Worm (Caenorhabditis elegans) whole organism, L4 larva: ENCODE measurements around the gene zmp-2.

Experiments
- D1046.2 ChIP-seq: fragments of 200-800 bp; sonication (Bioruptor generic); IDR thresholded peaks from 2 replicates; pipeline ENCODE4 v1.3.6; 2022; ENCODE audit warnings: missing genetic modification characterization, missing compliant biosample characterization
- F10B5.3 ChIP-seq: sonication (generic microtip); optimal IDR thresholded peaks from 2 replicates; lab custom pipeline; 2016; ENCODE audit warnings: mild to moderate bottlenecking, missing genetic modification characterization, missing compliant biosample characterization
- F37D6.2 ChIP-seq: sonication (generic microtip); optimal IDR thresholded peaks from 2 replicates; lab custom pipeline; 2016; ENCODE audit warnings: mild to moderate bottlenecking, missing genetic modification characterization, missing compliant biosample characterization
- Y105C5A.15 ChIP-seq: fragments of 200-800 bp; sonication (Bioruptor generic); IDR thresholded peaks from 2 replicates; pipeline ENCODE4 v1.3.6; 2022; ENCODE audit warnings: missing genetic modification characterization, missing compliant biosample characterization
- aha-1 ChIP-seq: fragments of 150-350 bp; peaks from one replicate; lab custom pipeline; 2014; ENCODE audit warnings: missing biosample characterization, missing genetic modification characterization
- aly-2 ChIP-seq: sonication (generic microtip); optimal IDR thresholded peaks from 2 replicates; lab custom pipeline; 2018; ENCODE audit warnings: missing biosample characterization, missing genetic modification characterization
- ama-1 ChIP-seq: fragments of 150-350 bp; optimal IDR thresholded peaks from 2 replicates; lab custom pipeline; 2014; ENCODE audit warnings: inconsistent platforms, mixed read lengths
- ceh-20 ChIP-seq: fragments of 200-800 bp; sonication (Bioruptor generic); IDR thresholded peaks from 2 replicates; pipeline ENCODE4 v1.3.6; 2022; ENCODE audit warnings: missing genetic modification reagents, missing genetic modification characterization, missing compliant biosample characterization
- ceh-62 ChIP-seq: sonication (generic microtip); optimal IDR thresholded peaks from 2 replicates; lab custom pipeline; 2017; ENCODE audit warnings: missing biosample characterization, missing genetic modification characterization
- ceh-82 ChIP-seq: sonication (generic microtip); optimal IDR thresholded peaks from 2 replicates; lab custom pipeline; 2017; ENCODE audit warnings: missing biosample characterization, missing genetic modification characterization
- daf-12 ChIP-seq: fragments of 150-350 bp; optimal IDR thresholded peaks from 2 replicates; lab custom pipeline; 2014; ENCODE audit warnings: missing biosample characterization, missing genetic modification reagents, missing genetic modification characterization
- daf-16 ChIP-seq, 3 experiments: sonication (generic microtip); optimal IDR thresholded peaks; 2 replicates each; lab custom pipeline; 2016 to 2017; ENCODE audit warnings: missing genetic modification characterization in 3 of 3, missing genetic modification reagents in 3 of 3, mild to moderate bottlenecking in 2 of 3, missing compliant biosample characterization in 2 of 3, missing biosample characterization in 1 of 3, moderate library complexity in 1 of 3
- dmd-8 ChIP-seq: fragments of 200-800 bp; sonication (Bioruptor generic); IDR thresholded peaks from 2 replicates; pipeline ENCODE4 v1.3.6; 2022; ENCODE audit warnings: missing genetic modification characterization, missing compliant biosample characterization
- dmd-9 ChIP-seq: fragments of 200-800 bp; sonication (Bioruptor generic); IDR thresholded peaks from 2 replicates; pipeline ENCODE4 v1.3.6; 2022; ENCODE audit warnings: missing genetic modification reagents, missing genetic modification characterization, missing compliant biosample characterization
- egl-27 ChIP-seq: sonication (generic microtip); optimal IDR thresholded peaks from 3 replicates; lab custom pipeline; 2017; ENCODE audit warnings: missing biosample characterization, missing genetic modification reagents, missing genetic modification characterization
- fos-1 ChIP-seq: fragments of 150-350 bp; optimal IDR thresholded peaks from 2 replicates; lab custom pipeline; 2014; ENCODE audit warnings: missing biosample characterization, missing genetic modification characterization
- gei-8 ChIP-seq: fragments of 200-800 bp; sonication (Bioruptor generic); optimal IDR thresholded peaks from 2 replicates; lab custom pipeline; 2018; ENCODE audit warnings: mild to moderate bottlenecking, missing genetic modification characterization, missing compliant biosample characterization
- hif-1 ChIP-seq, 2 experiments: sonication (generic microtip); optimal IDR thresholded peaks; 2 replicates each; lab custom pipeline; 2016 to 2017; ENCODE audit warnings: missing compliant biosample characterization in 2 of 2, missing genetic modification characterization in 2 of 2, missing genetic modification reagents in 2 of 2, missing genotype in 2 of 2, mild to moderate bottlenecking in 1 of 2
- hlh-11 ChIP-seq: fragments of 200-800 bp; sonication (Bioruptor generic); optimal IDR thresholded peaks from 2 replicates; lab custom pipeline; 2018; ENCODE audit warnings: mild to moderate bottlenecking, missing genetic modification characterization, missing compliant biosample characterization
- hlh-30 ChIP-seq: sonication (generic microtip); optimal IDR thresholded peaks from 2 replicates; lab custom pipeline; 2017; ENCODE audit warnings: antibody characterized with exemption, mild to moderate bottlenecking, missing genetic modification characterization, missing compliant biosample characterization; ENCODE audit not compliant: insufficient read depth
- jun-1 ChIP-seq: fragments of 150-350 bp; optimal IDR thresholded peaks from 2 replicates; lab custom pipeline; 2014; ENCODE audit warnings: missing biosample characterization, missing genetic modification reagents, missing genetic modification characterization
- lim-7 ChIP-seq: fragments of 200-800 bp; sonication (Bioruptor generic); IDR thresholded peaks from 2 replicates; pipeline ENCODE4 v1.3.6; 2022; ENCODE audit warnings: missing genetic modification characterization, missing compliant biosample characterization
- lin-13 ChIP-seq: fragments of 150-350 bp; optimal IDR thresholded peaks from 2 replicates; lab custom pipeline; 2014; ENCODE audit warnings: missing biosample characterization, missing genetic modification reagents, missing genetic modification characterization
- lin-39 ChIP-seq: fragments of 150-350 bp; optimal IDR thresholded peaks from 2 replicates; lab custom pipeline; 2014; ENCODE audit warnings: missing biosample characterization, missing genetic modification reagents, missing genetic modification characterization
- lsy-2 ChIP-seq, 2 experiments: fragments of 150-350 bp in 1 of 2; sonication (generic microtip) in 1 of 2; optimal IDR thresholded peaks; 2 replicates each; lab custom pipeline; 2014 to 2017; ENCODE audit warnings: missing biosample characterization in 2 of 2, missing genetic modification characterization in 2 of 2
- mdt-29 ChIP-seq: fragments of 200-800 bp; sonication (Bioruptor generic); IDR thresholded peaks from 2 replicates; pipeline ENCODE4 v1.3.6; 2022; ENCODE audit warnings: missing genetic modification reagents, missing genetic modification characterization, missing compliant biosample characterization
- mep-1 ChIP-seq: fragments of 150-350 bp; sonication (generic microtip); optimal IDR thresholded peaks from 3 replicates; lab custom pipeline; 2014; ENCODE audit warnings: missing biosample characterization, missing genetic modification characterization
- mxl-3 ChIP-seq: fragments of 200-800 bp; sonication (Bioruptor generic); optimal IDR thresholded peaks from 2 replicates; lab custom pipeline; 2018; ENCODE audit warnings: mild to moderate bottlenecking, missing genetic modification characterization, missing compliant biosample characterization
- nhr-111 ChIP-seq: fragments of 200-800 bp; sonication (Bioruptor generic); optimal IDR thresholded peaks from 2 replicates; lab custom pipeline; 2018; ENCODE audit warnings: mild to moderate bottlenecking, missing genetic modification characterization, missing compliant biosample characterization
- nhr-237 ChIP-seq: sonication (generic microtip); optimal IDR thresholded peaks from 2 replicates; lab custom pipeline; 2017; ENCODE audit warnings: missing biosample characterization, missing genetic modification characterization
- nhr-28 ChIP-seq: fragments of 150-350 bp; optimal IDR thresholded peaks from 2 replicates; lab custom pipeline; 2014; ENCODE audit warnings: missing biosample characterization, missing genetic modification characterization
- nhr-41 ChIP-seq: fragments of 200-800 bp; sonication (Bioruptor generic); IDR thresholded peaks from 2 replicates; pipeline ENCODE4 v1.3.6; 2022; ENCODE audit warnings: missing genetic modification reagents, missing genetic modification characterization, missing compliant biosample characterization
- nhr-48 ChIP-seq: sonication (generic microtip); optimal IDR thresholded peaks from 2 replicates; lab custom pipeline; 2016; ENCODE audit warnings: mild to moderate bottlenecking, missing genetic modification characterization, missing compliant biosample characterization
- nhr-77 ChIP-seq: fragments of 150-350 bp; optimal IDR thresholded peaks from 2 replicates; lab custom pipeline; 2014; ENCODE audit warnings: missing biosample characterization, missing genetic modification characterization
- pqm-1 ChIP-seq: sonication (generic microtip); optimal IDR thresholded peaks from 2 replicates; lab custom pipeline; 2017; ENCODE audit warnings: missing biosample characterization, missing genetic modification characterization
- snpc-4 ChIP-seq: fragments of 150-350 bp; optimal IDR thresholded peaks from 2 replicates; lab custom pipeline; 2014; ENCODE audit warnings: missing biosample characterization, missing genetic modification characterization
- spr-3 ChIP-seq: fragments of 200-800 bp; sonication (Bioruptor generic); optimal IDR thresholded peaks from 2 replicates; lab custom pipeline; 2018; ENCODE audit warnings: mild to moderate bottlenecking, missing genetic modification characterization, missing compliant biosample characterization
- tag-97 ChIP-seq: fragments of 200-800 bp; sonication (Bioruptor generic); IDR thresholded peaks from 2 replicates; pipeline ENCODE4 v1.3.6; 2022; ENCODE audit warnings: missing genetic modification characterization, missing compliant biosample characterization
- tra-1 ChIP-seq: fragments of 200-800 bp; sonication (Bioruptor generic); IDR thresholded peaks from 2 replicates; pipeline ENCODE4 v1.3.6; 2022; ENCODE audit warnings: missing genetic modification reagents, missing genetic modification characterization, missing compliant biosample characterization
- unc-62 ChIP-seq, 3 experiments: fragments of 150-350 bp in 1 of 3; sonication (generic microtip); optimal IDR thresholded peaks in 2 of 3; peaks in 1 of 3; 1 replicate in 1 of 3; 2 replicates in 2 of 3; lab custom pipeline; 2014 to 2017; ENCODE audit warnings: missing biosample characterization in 3 of 3, missing genetic modification characterization in 3 of 3, missing genetic modification reagents in 3 of 3, missing genotype in 1 of 3
- vab-7 ChIP-seq: fragments of 200-800 bp; sonication (Bioruptor generic); IDR thresholded peaks from 2 replicates; pipeline ENCODE4 v1.3.6; 2022; ENCODE audit warnings: missing genetic modification reagents, missing genetic modification characterization, missing compliant biosample characterization
- zag-1 ChIP-seq: fragments of 150-350 bp; optimal IDR thresholded peaks from 2 replicates; lab custom pipeline; 2014; ENCODE audit warnings: missing biosample characterization, missing genetic modification characterization

The zmp-2 gene

DNA sequence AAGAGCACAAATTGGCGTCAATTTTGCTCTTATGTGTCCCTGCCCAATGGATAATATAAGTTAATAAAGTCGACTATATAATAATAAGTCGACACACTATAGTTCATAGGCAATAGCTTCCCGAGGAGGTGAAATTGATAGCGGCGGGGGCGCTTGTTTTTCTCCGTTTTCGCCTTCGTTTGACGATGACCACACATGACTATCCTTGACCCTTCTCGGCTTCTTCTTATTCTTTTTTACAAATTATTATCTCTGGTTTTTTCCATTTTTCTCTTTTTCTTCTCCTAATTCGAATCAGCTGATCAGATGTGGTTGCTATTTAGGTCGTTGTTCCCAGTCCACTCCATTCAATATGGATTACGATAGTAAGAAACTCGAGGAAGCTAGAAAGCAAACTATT, 7.5 kb upstream of the zmp-2 start, which contains the start of gene acbp-8:
TSS of gene acbp-8 (plus strand) at position 324 of the 400 bp plus-strand sequence.
- TF ChIP-seq snpc-4 (tag; lab: Kevin White, UChicago) (no peak), nhr-237 (tag; lab: Kevin White, UChicago) (no peak), nhr-28 (peak; percentile 3), dmd-8 (GFP tag; lab: Robert Waterston, UW) (no peak), ceh-82 (no peak), jun-1 (tag; lab: Kevin White, UChicago) (no peak)

DNA sequence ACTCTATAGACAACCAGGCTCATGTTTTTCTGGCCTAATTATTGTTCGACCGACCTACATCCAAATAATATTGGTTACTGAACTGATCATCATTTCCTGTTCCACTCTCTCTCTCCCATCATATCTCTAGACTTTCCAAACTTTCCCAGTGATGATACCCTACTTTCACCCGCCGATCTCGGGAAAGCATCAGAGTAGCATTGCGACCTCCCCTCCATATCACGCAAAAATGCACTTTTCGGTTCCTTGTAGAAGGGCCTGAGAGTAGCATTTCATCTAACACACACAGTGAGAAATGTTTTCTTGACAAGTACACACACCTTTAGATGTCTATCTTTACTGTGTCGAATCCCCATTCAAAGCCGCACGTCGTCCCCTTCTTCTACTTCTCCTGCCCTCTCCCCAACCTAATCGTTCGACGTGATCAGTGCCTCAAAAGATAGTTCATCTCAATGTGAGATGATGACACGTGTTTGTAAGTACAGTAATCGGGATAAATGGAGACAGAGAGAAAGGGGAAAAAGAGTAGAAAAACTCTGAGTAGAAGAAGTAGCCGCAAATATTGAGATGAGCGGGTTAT, 3.3 kb upstream of the zmp-2 start:
- TF ChIP-seq ama-1 (lab: Kevin White, UChicago) = no peak
- TF ChIP-seq lsy-2 (tag; optimal IDR thresholded peaks at IDR 0.05; lab: Kevin White, UChicago) = peak in 1 of 2 experiments; percentile 30
- no peak for TF ChIP-seq lin-13 (GFP tag; lab: Kevin White, UChicago)
- TF ChIP-seq egl-27 = no peak
- peak; percentile 2 for TF ChIP-seq nhr-28
- no peak for TF ChIP-seq nhr-111 (GFP tag; lab: Kevin White, UChicago)
- no peak for TF ChIP-seq lin-39 (tag; lab: Kevin White, UChicago)
- peak in 1 of 2 experiments; percentile 9 for TF ChIP-seq unc-62 (GFP tag; optimal IDR thresholded peaks at IDR 0.05 in 1 of 2; lab: Kevin White, UChicago)
- TF ChIP-seq unc-62 (tag; optimal IDR thresholded peaks at IDR 0.05; lab: Kevin White, UChicago) = no peak
- no peak for TF ChIP-seq aly-2 (tag; lab: Kevin White, UChicago)
- TF ChIP-seq F37D6.2 (tag; lab: Kevin White, UChicago) = no peak
- TF ChIP-seq tag-97 (GFP tag; lab: Robert Waterston, UW) = no peak

- TF ChIP-seq ceh-20 (GFP tag; lab: Robert Waterston, UW) (no peak), mep-1 (tag; lab: Kevin White, UChicago) (no peak), mxl-3 (GFP tag; lab: Kevin White, UChicago) (no peak), Y105C5A.15 (GFP tag; lab: Robert Waterston, UW) (no peak), gei-8 (GFP tag; lab: Kevin White, UChicago) (no peak), D1046.2 (no peak), spr-3 (GFP tag; lab: Kevin White, UChicago) (no peak), F37D6.2 (tag; lab: Kevin White, UChicago) (no peak), nhr-41 (no peak), daf-12 (tag; lab: Kevin White, UChicago) (no peak)
These were observed 1.6 kb upstream of the zmp-2 start for ce11 chrIII:2634577-2634976.

- TF ChIP-seq unc-62 (GFP tag; optimal IDR thresholded peaks at IDR 0.05 in 1 of 2; lab: Kevin White, UChicago) (peak in 1 of 2 experiments; percentile 72), unc-62 (tag; optimal IDR thresholded peaks at IDR 0.05; lab: Kevin White, UChicago) (no peak), D1046.2 (no peak)
These were observed 5.5 kb downstream of the zmp-2 start for ce11 chrIII:2641659-2642058.

ce11 chrIII:2647194-2647925, 11.2 kb downstream of the zmp-2 start:
- TF ChIP-seq zag-1 (no peak), hlh-30 (tag; lab: Kevin White, UChicago) (no peak), vab-7 (GFP tag; lab: Robert Waterston, UW) (no peak), lim-7 (GFP tag; lab: Robert Waterston, UW) (no peak), nhr-77 (tag; lab: Kevin White, UChicago) (peak; percentile 28), tra-1 (GFP tag; lab: Robert Waterston, UW) (0 out of 2 replicates have a peak, but pooled peaks have one; percentile 10), hif-1 (tag; optimal IDR thresholded peaks at IDR 0.05; lab: Kevin White, UChicago) (no peak), ceh-82 (no peak), nhr-48 (tag; lab: Kevin White, UChicago) (no peak), ceh-62 (tag; lab: Kevin White, UChicago) (no peak), egl-27 (no peak), dmd-9 (GFP tag; lab: Robert Waterston, UW) (no peak), pqm-1 (tag; lab: Kevin White, UChicago) (peak; percentile 82), daf-16 (GFP tag; optimal IDR thresholded peaks at IDR 0.05; lab: Kevin White, UChicago) (no peak), daf-16 (tag; optimal IDR thresholded peaks at IDR 0.05; lab: Kevin White, UChicago) (peak; percentile 75), aha-1 (tag; lab: Kevin White, UChicago) (peak; percentile 52), F10B5.3 (tag; lab: Kevin White, UChicago) (no peak), nhr-41 (no peak), fos-1 (tag; lab: Kevin White, UChicago) (no peak), spr-3 (GFP tag; lab: Kevin White, UChicago) (no peak), hlh-11 (tag; lab: Kevin White, UChicago) (peak; percentile 66), mdt-29 (GFP tag; lab: Robert Waterston, UW) (no peak)
